Worm (Caenorhabditis elegans) whole organism, L2 larva: ENCODE measurements around the gene F21C10.10.

Experiments
- ama-1 ChIP-seq: fragments of 150-350 bp; optimal IDR thresholded peaks from 2 replicates; lab custom pipeline; 2018; ENCODE audit warnings: inconsistent platforms
- ceh-82 ChIP-seq: fragments of 150-350 bp; optimal IDR thresholded peaks from 2 replicates; lab custom pipeline; 2014; ENCODE audit warnings: missing biosample characterization, missing genetic modification characterization
- egl-27 ChIP-seq: sonication (generic microtip); optimal IDR thresholded peaks from 3 replicates; lab custom pipeline; 2017; ENCODE audit warnings: missing biosample characterization, missing genetic modification reagents, missing genetic modification characterization
- elt-3 ChIP-seq: sonication (generic microtip); optimal IDR thresholded peaks from 2 replicates; lab custom pipeline; 2017; ENCODE audit warnings: missing biosample characterization, missing genetic modification characterization
- lsy-2 ChIP-seq, 2 experiments: fragments of 150-350 bp in 1 of 2; sonication (generic microtip) in 1 of 2; optimal IDR thresholded peaks; 2 replicates each; lab custom pipeline; 2014 to 2017; ENCODE audit warnings: missing biosample characterization in 2 of 2, missing genetic modification characterization in 2 of 2
- mdl-1 ChIP-seq, 2 experiments: fragments of 150-350 bp in 1 of 2; sonication (generic microtip) in 1 of 2; optimal IDR thresholded peaks; 2 replicates each; lab custom pipeline; 2017; ENCODE audit warnings: missing biosample characterization in 2 of 2, missing genetic modification characterization in 2 of 2
- nhr-12 ChIP-seq: fragments of 150-350 bp; optimal IDR thresholded peaks from 2 replicates; lab custom pipeline; 2014; ENCODE audit warnings: missing biosample characterization, missing genetic modification characterization
- nhr-129 ChIP-seq: fragments of 150-350 bp; optimal IDR thresholded peaks from 2 replicates; lab custom pipeline; 2014; ENCODE audit warnings: missing biosample characterization, missing genetic modification characterization
- nhr-21 ChIP-seq: fragments of 150-350 bp; optimal IDR thresholded peaks from 2 replicates; lab custom pipeline; 2014; ENCODE audit warnings: missing biosample characterization, missing genetic modification characterization
- nhr-77 ChIP-seq: fragments of 150-350 bp; optimal IDR thresholded peaks from 2 replicates; lab custom pipeline; 2014; ENCODE audit warnings: missing biosample characterization, missing genetic modification characterization
- zag-1 ChIP-seq: fragments of 150-350 bp; optimal IDR thresholded peaks from 2 replicates; lab custom pipeline; 2014; ENCODE audit warnings: missing biosample characterization, missing genetic modification characterization

- TF ChIP-seq mdl-1 (tag; optimal IDR thresholded peaks at IDR 0.05; lab: Kevin White, UChicago) (no peak), ceh-82 (tag; lab: Kevin White, UChicago) (no peak), nhr-77 (tag; lab: Kevin White, UChicago) (no peak), zag-1 (no peak), elt-3 (no peak), nhr-21 (no peak), ama-1 (no peak), egl-27 (tag; lab: Kevin White, UChicago) (no peak), lsy-2 (tag; optimal IDR thresholded peaks at IDR 0.05; lab: Kevin White, UChicago) (no peak), nhr-12 (tag; lab: Kevin White, UChicago) (no peak), nhr-129 (tag; lab: Kevin White, UChicago) (no peak)
These were observed 31.1 kb upstream of the F21C10.10 start for ce11 chrV:9065001-9065400.
